Fruit fly (Drosophila melanogaster) whole organism, adult: ENCODE data around the gene U4-U6-60K.
A peak's percentile ranks its signal among the peaks of the same experiment; 100 is the strongest.

Source experiments
- CG11617 ChIP-seq: fragments of 200-800 bp; sonication (Bioruptor generic); optimal IDR thresholded peaks from 2 replicates; lab custom pipeline; 2017; ENCODE audit warnings: mild to moderate bottlenecking, missing biosample characterization, missing genetic modification reagents, missing genetic modification characterization
- CG12768 ChIP-seq: fragments of 200-800 bp; sonication (Bioruptor generic); optimal IDR thresholded peaks from 2 replicates; lab custom pipeline; 2017; ENCODE audit warnings: missing biosample characterization, missing genetic modification characterization, mild to moderate bottlenecking, moderate library complexity, missing genetic modification reagents
- CG14711 ChIP-seq: fragments of 200-800 bp; sonication (Bioruptor generic); optimal IDR thresholded peaks from 2 replicates; lab custom pipeline; 2018; ENCODE audit warnings: missing biosample characterization, mild to moderate bottlenecking, missing genetic modification characterization, moderate library complexity
- CG1620 ChIP-seq: fragments of 200-800 bp; sonication (Bioruptor generic); optimal IDR thresholded peaks from 2 replicates; lab custom pipeline; 2016; ENCODE audit warnings: missing biosample characterization, missing genetic modification characterization
- CG33017 ChIP-seq: fragments of 200-800 bp; sonication (Bioruptor generic); optimal IDR thresholded peaks from 2 replicates; lab custom pipeline; 2018; ENCODE audit warnings: missing biosample characterization, mild to moderate bottlenecking, missing genetic modification characterization, moderate library complexity
- CG5204 ChIP-seq: fragments of 200-800 bp; sonication (Bioruptor generic); optimal IDR thresholded peaks from 2 replicates; lab custom pipeline; 2016; ENCODE audit warnings: missing biosample characterization, missing genetic modification characterization
- CG7045 ChIP-seq: fragments of 200-800 bp; sonication (Bioruptor generic); optimal IDR thresholded peaks from 2 replicates; lab custom pipeline; 2017; ENCODE audit warnings: missing biosample characterization, mild to moderate bottlenecking, missing genetic modification characterization
- CG7101 ChIP-seq: fragments of 200-800 bp; sonication (Bioruptor generic); optimal IDR thresholded peaks from 2 replicates; lab custom pipeline; 2018; ENCODE audit warnings: missing biosample characterization, mild to moderate bottlenecking, missing genetic modification characterization, moderate library complexity
- Clk ChIP-seq: fragments of 200-800 bp; sonication (Bioruptor generic); optimal IDR thresholded peaks from 2 replicates; lab custom pipeline; 2017; ENCODE audit warnings: missing biosample characterization, missing genetic modification characterization
- Crg-1 ChIP-seq: fragments of 200-800 bp; sonication (Bioruptor generic); optimal IDR thresholded peaks from 2 replicates; lab custom pipeline; 2016; ENCODE audit warnings: missing biosample characterization, missing genetic modification characterization
- Hr96 ChIP-seq: fragments of 200-800 bp; sonication (Bioruptor generic); optimal IDR thresholded peaks from 2 replicates; lab custom pipeline; 2016; ENCODE audit warnings: missing biosample characterization, missing genetic modification characterization
- Mnt ChIP-seq: fragments of 200-800 bp; sonication (Bioruptor generic); optimal IDR thresholded peaks from 2 replicates; lab custom pipeline; 2016; ENCODE audit warnings: missing biosample characterization, mild to moderate bottlenecking, missing genetic modification characterization
- bab1 ChIP-seq: fragments of 200-800 bp; sonication (Bioruptor generic); optimal IDR thresholded peaks from 3 replicates; lab custom pipeline; 2019; ENCODE audit warnings: missing biosample characterization, mild to moderate bottlenecking, missing genetic modification characterization, moderate library complexity
- cic ChIP-seq: fragments of 200-800 bp; sonication (Bioruptor generic); optimal IDR thresholded peaks from 2 replicates; lab custom pipeline; 2017; ENCODE audit warnings: missing biosample characterization, mild to moderate bottlenecking, missing genetic modification characterization, moderate library complexity
- cnc ChIP-seq, 2 experiments: fragments of >200 bp; optimal IDR thresholded peaks; 2 replicates each; lab custom pipeline; 2017
- kay ChIP-seq: fragments of 200-800 bp; sonication (Bioruptor generic); peaks from one replicate; lab custom pipeline; 2016; ENCODE audit warnings: missing biosample characterization, missing genetic modification characterization, borderline replicate concordance
- ovo ChIP-seq: fragments of 200-800 bp; sonication (Bioruptor generic); optimal IDR thresholded peaks from 2 replicates; lab custom pipeline; 2016; ENCODE audit warnings: missing biosample characterization, missing genetic modification characterization
- tj ChIP-seq: fragments of 200-800 bp; sonication (Bioruptor generic); optimal IDR thresholded peaks from 3 replicates; lab custom pipeline; 2017; ENCODE audit warnings: missing biosample characterization, mild to moderate bottlenecking, missing genetic modification characterization, moderate library complexity
- toe ChIP-seq: fragments of 200-800 bp; sonication (Bioruptor generic); optimal IDR thresholded peaks from 2 replicates; lab custom pipeline; 2016; ENCODE audit warnings: missing biosample characterization, missing genetic modification characterization

Gene U4-U6-60K

dm6 chr3L:17476496-17476895 is 37.2 kb downstream of the U4-U6-60K start:
- TF ChIP-seq ovo (GFP tag; lab: Kevin White, UChicago), result no peak
- no peak for TF ChIP-seq CG33017 (tag; lab: Kevin White, UChicago)
- TF ChIP-seq CG14711 (tag; lab: Kevin White, UChicago), result no peak
- no peak for TF ChIP-seq CG7101 (tag; lab: Kevin White, UChicago)
- TF ChIP-seq Mnt (GFP tag; lab: Kevin White, UChicago), result no peak
- TF ChIP-seq tj, result no peak
- no peak for TF ChIP-seq Hr96
- TF ChIP-seq Clk (GFP tag; lab: Kevin White, UChicago), result no peak
- no peak for TF ChIP-seq toe
- no peak for TF ChIP-seq cic (GFP tag; lab: Kevin White, UChicago)
- TF ChIP-seq CG11617, result no peak

dm6 chr3L:17475979-17476393 is 37.7 kb downstream of the U4-U6-60K start, which contains the start of gene CG34250:
Gene CG34250 (plus strand): TSS chr3L:17476222.
- peak; percentile 45 for TF ChIP-seq toe
- TF ChIP-seq cnc (optimal IDR thresholded peaks at IDR 0.05; lab: Kevin White, UChicago), result no peak
- TF ChIP-seq CG14711 (tag; lab: Kevin White, UChicago), result peak; percentile 67
- no peak for TF ChIP-seq CG33017 (tag; lab: Kevin White, UChicago)
- TF ChIP-seq cic (GFP tag; lab: Kevin White, UChicago), result peak; percentile 10
- TF ChIP-seq kay, result peak; percentile 80
- TF ChIP-seq Crg-1, result peak; percentile 51
- TF ChIP-seq CG12768 (GFP tag; lab: Kevin White, UChicago), result no peak
- no peak for TF ChIP-seq Clk (GFP tag; lab: Kevin White, UChicago)
- peak; percentile 83 for TF ChIP-seq bab1 (GFP tag; lab: Kevin White, UChicago)
- TF ChIP-seq Mnt (GFP tag; lab: Kevin White, UChicago), result peak; percentile 51
- peak; percentile 33 for TF ChIP-seq CG1620 (GFP tag; lab: Kevin White, UChicago)
- TF ChIP-seq ovo (GFP tag; lab: Kevin White, UChicago), result peak; percentile 42
- TF ChIP-seq CG7045 (GFP tag; lab: Kevin White, UChicago), result peak; percentile 52
- TF ChIP-seq tj, result peak; percentile 52
- TF ChIP-seq CG11617, result peak; percentile 55

dm6 chr3L:17474711-17475451 is 38.8 kb downstream of the U4-U6-60K start, which contains the start of the genes UQCR-Q and CG46525:
Gene UQCR-Q (plus strand): TSS chr3L:17474761.
Gene CG46525 (plus strand): TSS chr3L:17475220.
- TF ChIP-seq bab1 (GFP tag; lab: Kevin White, UChicago), result peak; percentile 53
- peak; percentile 17 for TF ChIP-seq Mnt (GFP tag; lab: Kevin White, UChicago)
- TF ChIP-seq cic (GFP tag; lab: Kevin White, UChicago), result no peak
- peak; percentile 3 for TF ChIP-seq CG14711 (tag; lab: Kevin White, UChicago)
- TF ChIP-seq toe, result no peak

- TF ChIP-seq CG7101 (tag; lab: Kevin White, UChicago), result no peak
- TF ChIP-seq CG14711 (tag; lab: Kevin White, UChicago), result no peak
- no peak for TF ChIP-seq bab1 (GFP tag; lab: Kevin White, UChicago)
- TF ChIP-seq cic (GFP tag; lab: Kevin White, UChicago), result no peak
- no peak for TF ChIP-seq Hr96
- TF ChIP-seq CG11617, result no peak
- no peak for TF ChIP-seq tj
- no peak for TF ChIP-seq toe
- no peak for TF ChIP-seq Clk (GFP tag; lab: Kevin White, UChicago)
- TF ChIP-seq CG1620 (GFP tag; lab: Kevin White, UChicago), result no peak
- no peak for TF ChIP-seq cnc (optimal IDR thresholded peaks at IDR 0.05; lab: Kevin White, UChicago)
- no peak for TF ChIP-seq CG33017 (tag; lab: Kevin White, UChicago)
- no peak for TF ChIP-seq Mnt (GFP tag; lab: Kevin White, UChicago)
Observed at dm6 chr3L:17473889-17474288, 39.8 kb downstream of the U4-U6-60K start.

dm6 chr3L:17470110-17470509 is 43.6 kb downstream of the U4-U6-60K start, which contains the start of gene SecCl:
Gene SecCl (plus strand): TSS chr3L:17470127.
- no peak for TF ChIP-seq CG7045 (GFP tag; lab: Kevin White, UChicago)
- no peak for TF ChIP-seq kay

dm6 chr3L:17465804-17466203 is 47.9 kb downstream of the U4-U6-60K start, which contains the start of gene QIL1:
Gene QIL1 (plus strand): TSS chr3L:17465945.
- TF ChIP-seq CG5204 (GFP tag; lab: Kevin White, UChicago) (no peak), bab1 (GFP tag; lab: Kevin White, UChicago) (peak; percentile 35)

- TF ChIP-seq CG7101 (tag; lab: Kevin White, UChicago), result no peak
- no peak for TF ChIP-seq CG12768 (GFP tag; lab: Kevin White, UChicago)
- TF ChIP-seq CG7045 (GFP tag; lab: Kevin White, UChicago), result no peak
- no peak for TF ChIP-seq CG1620 (GFP tag; lab: Kevin White, UChicago)
Observed at dm6 chr3L:17462474-17462873, 51.2 kb downstream of the U4-U6-60K start.
